Worm (Caenorhabditis elegans): ENCODE data around the gene del-2.

ce11 chrIV:9627033-9627432 lies 14.8 kb downstream of the del-2 start:
- TF ChIP-seq him-1 (tag; optimal IDR thresholded peaks at IDR 0.05), result no peak
- no peak for TF ChIP-seq W03F9.2 (tag; optimal IDR thresholded peaks at IDR 0.05)
- TF ChIP-seq dao-5 (tag; optimal IDR thresholded peaks at IDR 0.05), result no peak
